Fruit fly (Drosophila melanogaster): ENCODE results near the gene Vml.

Gene Vml

dm6 chrX:2298708-2299370, 23.2 kb downstream of the Vml start (continued):
- TF ChIP-seq az2 (GFP tag; optimal IDR thresholded peaks at IDR 0.05) (peak; percentile 84), Dip3 (GFP tag; optimal IDR thresholded peaks at IDR 0.05) (peak; percentile 10), org-1 (GFP tag; optimal IDR thresholded peaks at IDR 0.05) (peak; percentile 80), Poxn (GFP tag; IDR thresholded peaks at IDR 0.05) (no peak), CG17568 (GFP tag; optimal IDR thresholded peaks at IDR 0.05) (peak; percentile 74), ind (GFP tag; optimal IDR thresholded peaks at IDR 0.05) (peak; percentile 65), HLH54F (GFP tag; optimal IDR thresholded peaks at IDR 0.05) (peak; percentile 54), so (GFP tag; IDR thresholded peaks at IDR 0.05) (peak; percentile 88), shn (GFP tag; optimal IDR thresholded peaks at IDR 0.05) (peak; percentile 75), CG3847 (GFP tag; IDR thresholded peaks at IDR 0.05) (peak; percentile 48), CG8944 (GFP tag; optimal IDR thresholded peaks at IDR 0.05) (peak; percentile 70), HHEX (GFP tag; optimal IDR thresholded peaks at IDR 0.05) (peak; percentile 64), Meics (GFP tag; optimal IDR thresholded peaks at IDR 0.05) (peak; percentile 27), Vsx1 (GFP tag; optimal IDR thresholded peaks at IDR 0.05) (peak; percentile 1), Rx (GFP tag; IDR thresholded peaks at IDR 0.05) (peak; percentile 82), Dfd (GFP tag; optimal IDR thresholded peaks at IDR 0.05) (no peak), CG34376 (GFP tag; optimal IDR thresholded peaks at IDR 0.05) (no peak), ham (GFP tag; IDR thresholded peaks at IDR 0.05) (no peak), CG13296 (GFP tag; optimal IDR thresholded peaks at IDR 0.05) (peak; percentile 35), CG4854 (GFP tag; optimal IDR thresholded peaks at IDR 0.05) (peak; percentile 38), CG33213 (GFP tag; optimal IDR thresholded peaks at IDR 0.05) (peak; percentile 74), cas (GFP tag; IDR thresholded peaks at IDR 0.05) (no peak; the same call in 1 of the 2 replicates), Gsc (GFP tag; IDR thresholded peaks at IDR 0.05) (no peak), schlank (tag; optimal IDR thresholded peaks at IDR 0.05) (peak; percentile 3), CG17328 (GFP tag; IDR thresholded peaks at IDR 0.05) (peak; percentile 94), Scr (GFP tag; IDR thresholded peaks at IDR 0.05; ENCODE audit: partially characterized antibody) (no peak), Chrac-16 (GFP tag; optimal IDR thresholded peaks at IDR 0.05) (peak; percentile 70), cato (GFP tag; optimal IDR thresholded peaks at IDR 0.05; ENCODE audit: borderline replicate concordance) (peak; percentile 37), pho (GFP tag; optimal IDR thresholded peaks at IDR 0.05) (no peak), aop (GFP tag; IDR thresholded peaks at IDR 0.05) (0 out of 2 replicates have a peak, but pooled peaks have one; percentile 50), CG16779 (GFP tag; IDR thresholded peaks at IDR 0.05) (no peak), toy (GFP tag; IDR thresholded peaks at IDR 0.05) (no peak), gcm (GFP tag; optimal IDR thresholded peaks at IDR 0.05) (peak; percentile 89), grn (GFP tag; optimal IDR thresholded peaks at IDR 0.05) (peak; percentile 46), CG30431 (GFP tag; optimal IDR thresholded peaks at IDR 0.05) (peak; percentile 82), D19A (tag; optimal IDR thresholded peaks at IDR 0.05) (peak; percentile 81), CG3838 (GFP tag; optimal IDR thresholded peaks at IDR 0.05) (peak; percentile 41), Hand (GFP tag; optimal IDR thresholded peaks at IDR 0.05) (no peak), en (GFP tag; optimal IDR thresholded peaks at IDR 0.05) (peak; percentile 67), HLHmδ (GFP tag; optimal IDR thresholded peaks at IDR 0.05) (no peak), CG14050 (GFP tag; IDR thresholded peaks at IDR 0.05) (peak; percentile 78), inv (GFP tag; IDR thresholded peaks at IDR 0.05; ENCODE audit: partially characterized antibody) (no peak), CG11456 (GFP tag; IDR thresholded peaks at IDR 0.05) (no peak), CG2889 (GFP tag; IDR thresholded peaks at IDR 0.05) (no peak), CG10979 (tag; optimal IDR thresholded peaks at IDR 0.05) (peak; percentile 90), CG18599 (GFP tag; optimal IDR thresholded peaks at IDR 0.05) (peak; percentile 70), nom (GFP tag; optimal IDR thresholded peaks at IDR 0.05) (peak; percentile 83), Dp (GFP tag; optimal IDR thresholded peaks at IDR 0.05) (no peak), ttk (GFP tag; IDR thresholded peaks at IDR 0.05) (peak; percentile 73), slp2 (GFP tag; optimal IDR thresholded peaks at IDR 0.05) (peak; percentile 59), CG6175 (GFP tag; IDR thresholded peaks at IDR 0.05) (no peak)

Data from whole organism, embryonic.